Fruit fly (Drosophila melanogaster) whole organism, embryonic: ENCODE measurements around the gene CG42404.

Experiments
- Aef1 ChIP-seq: fragments of 200-800 bp; sonication (Bioruptor generic); IDR thresholded peaks from 3 replicates; pipeline ENCODE4 v1.3.6; 2022; ENCODE audit warnings: missing biosample characterization, missing genetic modification characterization
- B-H2 ChIP-seq: fragments of 200-800 bp; sonication (Bioruptor generic); optimal IDR thresholded peaks from 2 replicates; lab custom pipeline; 2018; ENCODE audit warnings: missing biosample characterization, mild to moderate bottlenecking, missing genetic modification characterization
- CG10274 ChIP-seq: fragments of 200-800 bp; sonication (Bioruptor generic); optimal IDR thresholded peaks from 3 replicates; lab custom pipeline; 2017; ENCODE audit warnings: missing biosample characterization, mild to moderate bottlenecking, missing genetic modification characterization
- CG10543 ChIP-seq: fragments of 200-800 bp; sonication (Bioruptor generic); optimal IDR thresholded peaks from 3 replicates; lab custom pipeline; 2017; ENCODE audit warnings: missing biosample characterization, mild to moderate bottlenecking, missing genetic modification characterization, moderate library complexity
- CG10959 ChIP-seq: fragments of 200-800 bp; sonication (Bioruptor generic); IDR thresholded peaks from 2 replicates; pipeline ENCODE4 v1.3.6; 2022; ENCODE audit warnings: missing biosample characterization, missing genetic modification characterization
- CG11723 ChIP-seq: fragments of 200-800 bp; sonication (Bioruptor generic); optimal IDR thresholded peaks from 2 replicates; lab custom pipeline; 2017; ENCODE audit warnings: missing biosample characterization, mild to moderate bottlenecking, missing genetic modification characterization
- CG12071 ChIP-seq: fragments of 200-800 bp; sonication (Bioruptor generic); optimal IDR thresholded peaks from 3 replicates; lab custom pipeline; 2018; ENCODE audit warnings: missing biosample characterization, mild to moderate bottlenecking, missing genetic modification characterization
- CG12219 ChIP-seq: fragments of 200-800 bp; sonication (Bioruptor generic); optimal IDR thresholded peaks from 3 replicates; lab custom pipeline; 2018; ENCODE audit warnings: missing biosample characterization, mild to moderate bottlenecking, missing genetic modification characterization
- CG12299 ChIP-seq: fragments of 200-800 bp; sonication (Bioruptor generic); optimal IDR thresholded peaks from 2 replicates; lab custom pipeline; 2018; ENCODE audit warnings: missing biosample characterization, mild to moderate bottlenecking, missing genetic modification characterization
- CG13296 ChIP-seq: fragments of 200-800 bp; sonication (Bioruptor generic); optimal IDR thresholded peaks from 3 replicates; lab custom pipeline; 2018; ENCODE audit warnings: missing biosample characterization, mild to moderate bottlenecking, missing genetic modification characterization
- CG13424 ChIP-seq: fragments of 200-800 bp; sonication (Bioruptor generic); optimal IDR thresholded peaks from 2 replicates; lab custom pipeline; 2019; ENCODE audit warnings: missing biosample characterization, mild to moderate bottlenecking, missing genetic modification characterization, moderate library complexity
- CG14441 ChIP-seq: fragments of 200-800 bp; sonication (Bioruptor generic); IDR thresholded peaks from 2 replicates; pipeline ENCODE4 v1.3.6; 2022; ENCODE audit warnings: missing biosample characterization, missing genetic modification characterization
- CG17328 ChIP-seq: fragments of 200-800 bp; sonication (Bioruptor generic); IDR thresholded peaks from 2 replicates; pipeline ENCODE4 v1.3.6; 2022; ENCODE audit warnings: missing biosample characterization, missing genetic modification characterization
- CG17359 ChIP-seq: fragments of 200-800 bp; sonication (Bioruptor generic); optimal IDR thresholded peaks from 3 replicates; lab custom pipeline; 2018; ENCODE audit warnings: missing biosample characterization, mild to moderate bottlenecking, missing genetic modification characterization, moderate library complexity
- CG17802 ChIP-seq: fragments of 200-800 bp; sonication (Bioruptor generic); optimal IDR thresholded peaks from 2 replicates; lab custom pipeline; 2018; ENCODE audit warnings: missing biosample characterization, mild to moderate bottlenecking, missing genetic modification characterization, moderate library complexity
- CG17912 ChIP-seq: fragments of 200-800 bp; sonication (Bioruptor generic); optimal IDR thresholded peaks from 2 replicates; lab custom pipeline; 2018; ENCODE audit warnings: missing biosample characterization, mild to moderate bottlenecking, missing genetic modification characterization
- CG3065 ChIP-seq: fragments of 200-800 bp; sonication (Bioruptor generic); optimal IDR thresholded peaks from 2 replicates; lab custom pipeline; 2016; ENCODE audit warnings: missing biosample characterization, missing genetic modification characterization
- CG33557 ChIP-seq: fragments of 200-800 bp; sonication (Bioruptor generic); optimal IDR thresholded peaks from 2 replicates; lab custom pipeline; 2019; ENCODE audit warnings: missing biosample characterization, mild to moderate bottlenecking, missing genetic modification characterization, moderate library complexity
- CG3726 ChIP-seq: fragments of 200-800 bp; sonication (Bioruptor generic); IDR thresholded peaks from 3 replicates; pipeline ENCODE4, ENCODE4 v1.3.6; 2022; ENCODE audit warnings: missing biosample characterization, missing genetic modification characterization
- CG3847 ChIP-seq: fragments of 200-800 bp; sonication (Bioruptor generic); IDR thresholded peaks from 2 replicates; pipeline ENCODE4 v1.3.6; 2022; ENCODE audit warnings: missing biosample characterization, missing genetic modification characterization
- CG8478 ChIP-seq: fragments of >200 bp; optimal IDR thresholded peaks from 2 replicates; lab custom pipeline; 2018
- CG9437 ChIP-seq: fragments of 200-800 bp; sonication (Bioruptor generic); optimal IDR thresholded peaks from 2 replicates; lab custom pipeline; 2018; ENCODE audit warnings: missing biosample characterization, mild to moderate bottlenecking, missing genetic modification characterization
- Ets97D ChIP-seq: fragments of 200-800 bp; sonication (Bioruptor generic); optimal IDR thresholded peaks from 3 replicates; lab custom pipeline; 2016; ENCODE audit warnings: missing biosample characterization, missing genetic modification characterization
- HmgD ChIP-seq: fragments of 200-800 bp; sonication (Bioruptor generic); optimal IDR thresholded peaks from 3 replicates; lab custom pipeline; 2016; ENCODE audit warnings: missing biosample characterization, missing genetic modification characterization
- Hr78 ChIP-seq, 2 experiments: fragments of 200-800 bp in 1 of 2; fragments of >200 bp in 1 of 2; sonication (Bioruptor generic) in 1 of 2; optimal IDR thresholded peaks; 2 replicates each; lab custom pipeline; 2017 to 2019; ENCODE audit warnings: missing biosample characterization in 2 of 2, missing genetic modification characterization in 2 of 2, mild to moderate bottlenecking in 1 of 2, moderate library complexity in 1 of 2
- Hsf ChIP-seq: fragments of 200-800 bp; sonication (Bioruptor generic); optimal IDR thresholded peaks from 3 replicates; lab custom pipeline; 2016; ENCODE audit warnings: missing biosample characterization, missing genetic modification characterization
- Jarid2 ChIP-seq: fragments of 200-800 bp; sonication (Bioruptor generic); optimal IDR thresholded peaks from 3 replicates; lab custom pipeline; 2017; ENCODE audit warnings: mild to moderate bottlenecking, missing biosample characterization, missing genetic modification reagents, missing genetic modification characterization
- MBD-R2 ChIP-seq: fragments of 200-800 bp; sonication (Bioruptor generic); IDR thresholded peaks from 2 replicates; pipeline ENCODE4 v1.3.6; 2022; ENCODE audit warnings: missing biosample characterization, missing genetic modification characterization
- Mad ChIP-seq: fragments of 200-800 bp; sonication (Bioruptor generic); optimal IDR thresholded peaks from 2 replicates; lab custom pipeline; 2016; ENCODE audit warnings: missing biosample characterization, missing genetic modification characterization
- Meics ChIP-seq: fragments of 200-800 bp; sonication (Bioruptor generic); optimal IDR thresholded peaks from 2 replicates; lab custom pipeline; 2017; ENCODE audit warnings: missing biosample characterization, mild to moderate bottlenecking, missing genetic modification characterization
- Rfx ChIP-seq: fragments of 200-800 bp; sonication (Bioruptor generic); IDR thresholded peaks from 2 replicates; pipeline ENCODE4 v1.3.6; 2022; ENCODE audit warnings: missing biosample characterization, missing genetic modification characterization
- Rx ChIP-seq: fragments of 200-800 bp; sonication (Bioruptor generic); IDR thresholded peaks from 2 replicates; pipeline ENCODE4 v1.3.6; 2022; ENCODE audit warnings: missing biosample characterization, missing genetic modification characterization
- abd-A ChIP-seq: fragments of 200-800 bp; sonication (Bioruptor generic); optimal IDR thresholded peaks from 3 replicates; lab custom pipeline; 2019; ENCODE audit warnings: missing biosample characterization, mild to moderate bottlenecking, missing genetic modification characterization, moderate library complexity
- bigmax ChIP-seq: fragments of 200-800 bp; sonication (Bioruptor generic); optimal IDR thresholded peaks from 2 replicates; lab custom pipeline; 2018; ENCODE audit warnings: missing biosample characterization, mild to moderate bottlenecking, missing genetic modification characterization
- caup ChIP-seq: fragments of 200-800 bp; sonication (Bioruptor generic); optimal IDR thresholded peaks from 3 replicates; lab custom pipeline; 2017; ENCODE audit warnings: missing biosample characterization, mild to moderate bottlenecking, missing genetic modification characterization, moderate library complexity; ENCODE audit not compliant: severe bottlenecking
- croc ChIP-seq: fragments of 200-800 bp; sonication (Bioruptor generic); conservative IDR thresholded peaks from 3 replicates; pipeline ENCODE4 v1.3.6; 2022; ENCODE audit warnings: missing biosample characterization, missing genetic modification characterization
- cwo ChIP-seq: fragments of 200-800 bp; sonication (Bioruptor generic); optimal IDR thresholded peaks from 3 replicates; lab custom pipeline; 2017; ENCODE audit warnings: missing biosample characterization, missing genetic modification characterization, mild to moderate bottlenecking, moderate library complexity, missing genetic modification reagents
- esg ChIP-seq: fragments of 200-800 bp; sonication (Bioruptor generic); conservative IDR thresholded peaks from 2 replicates; pipeline ENCODE4 v1.3.6; 2022; ENCODE audit warnings: missing biosample characterization, missing genetic modification characterization
- gce ChIP-seq: fragments of 200-800 bp; sonication (Bioruptor generic); IDR thresholded peaks from 3 replicates; pipeline ENCODE4 v1.3.6; 2022; ENCODE audit warnings: missing biosample characterization, missing genetic modification characterization
- kay ChIP-seq: fragments of 200-800 bp; sonication (Bioruptor generic); optimal IDR thresholded peaks from 2 replicates; lab custom pipeline; 2016; ENCODE audit warnings: missing biosample characterization, missing genetic modification characterization
- knrl ChIP-seq: fragments of 200-800 bp; sonication (Bioruptor generic); IDR thresholded peaks from 3 replicates; pipeline ENCODE4 v1.3.6; 2022; ENCODE audit warnings: missing biosample characterization, missing genetic modification characterization; ENCODE audit not compliant: partially characterized antibody
- mam ChIP-seq: fragments of 200-800 bp; sonication (Bioruptor generic); optimal IDR thresholded peaks from 3 replicates; lab custom pipeline; 2016; ENCODE audit warnings: missing biosample characterization, missing genetic modification characterization
- p53 ChIP-seq: fragments of 200-800 bp; sonication (Bioruptor generic); optimal IDR thresholded peaks from 2 replicates; lab custom pipeline; 2016; ENCODE audit warnings: missing biosample characterization, missing genetic modification characterization
- prd ChIP-seq, 3 experiments: fragments of >200 bp in 2 of 3; fragments of 200-800 bp in 1 of 3; sonication (Bioruptor generic) in 1 of 3; optimal IDR thresholded peaks in 2 of 3; IDR thresholded peaks in 1 of 3; 2 replicates in 2 of 3; 3 replicates in 1 of 3; pipeline versions ENCODE4 v1.3.6 to Lab custom; 2017 to 2022; ENCODE audit warnings: missing biosample characterization in 1 of 3, missing genetic modification characterization in 1 of 3
- ssp ChIP-seq: fragments of 200-800 bp; sonication (Bioruptor generic); IDR thresholded peaks from 2 replicates; pipeline ENCODE4 v1.3.6; 2022; ENCODE audit warnings: missing biosample characterization, missing genetic modification characterization
- tgo ChIP-seq: fragments of 200-800 bp; sonication (Bioruptor generic); IDR thresholded peaks from 3 replicates; pipeline ENCODE4 v1.3.6; 2022; ENCODE audit warnings: missing biosample characterization, missing genetic modification characterization
- tna ChIP-seq: fragments of 200-800 bp; sonication (Bioruptor generic); IDR thresholded peaks from 2 replicates; pipeline ENCODE4 v1.3.6; 2022; ENCODE audit warnings: missing biosample characterization, missing genetic modification characterization; ENCODE audit not compliant: partially characterized antibody
- unc-4 ChIP-seq: fragments of 200-800 bp; sonication (Bioruptor generic); IDR thresholded peaks from 2 replicates; pipeline ENCODE4 v1.3.6; 2022; ENCODE audit warnings: missing biosample characterization, missing genetic modification characterization; ENCODE audit not compliant: partially characterized antibody
- yki ChIP-seq: fragments of >200 bp; optimal IDR thresholded peaks from 3 replicates; lab custom pipeline; 2018

CG42404 gene

dm6 chr3R:15218824-15219576, 30.9 kb upstream of the CG42404 start, which contains the start of the genes SIDL and CG12241 (continued):
- TF ChIP-seq HmgD (peak; percentile 26), gce (GFP tag; lab: Robert Waterston, UW) (peak; percentile 82), MBD-R2 (GFP tag; lab: Robert Waterston, UW) (peak; percentile 92), ssp (peak; percentile 85), CG8478 (lab: Kevin White, UChicago) (no peak), Meics (GFP tag; lab: Kevin White, UChicago) (peak; percentile 90), CG13424 (tag; lab: Kevin White, UChicago) (peak; percentile 51), Jarid2 (GFP tag; lab: Kevin White, UChicago) (no peak), CG13296 (GFP tag; lab: Kevin White, UChicago) (peak; percentile 79), CG9437 (peak; percentile 62), CG14441 (GFP tag; lab: Robert Waterston, UW) (peak; percentile 96), prd (optimal IDR thresholded peaks at IDR 0.05; lab: Kevin White, UChicago) (no peak), prd (GFP tag; IDR thresholded peaks at IDR 0.05; lab: Robert Waterston, UW) (peak; percentile 96), CG3726 (peak; percentile 79; the same call in 2 of the 3 replicates), knrl (GFP tag; lab: Robert Waterston, UW) (peak; percentile 16; the same call in 1 of the 3 replicates), CG12299 (tag; lab: Kevin White, UChicago) (peak; percentile 48), esg (GFP tag; lab: Robert Waterston, UW) (peak; percentile 20; the same call in 1 of the 2 replicates), Aef1 (GFP tag; lab: Robert Waterston, UW) (peak; percentile 96), mam (GFP tag; lab: Kevin White, UChicago) (peak; percentile 92), Hsf (GFP tag; lab: Kevin White, UChicago) (peak; percentile 72), CG10959 (GFP tag; lab: Robert Waterston, UW) (peak; percentile 63), tna (GFP tag; lab: Robert Waterston, UW) (no peak), Rx (GFP tag; lab: Robert Waterston, UW) (peak; percentile 93), bigmax (GFP tag; lab: Kevin White, UChicago) (peak; percentile 36), CG33557 (GFP tag; lab: Kevin White, UChicago) (peak; percentile 4), CG17802 (peak; percentile 42), CG17328 (no peak), CG3847 (GFP tag; lab: Robert Waterston, UW) (peak; percentile 52; the same call in 1 of the 2 replicates), Mad (GFP tag; lab: Kevin White, UChicago) (no peak), p53 (no peak), caup (peak; percentile 83), Rfx (GFP tag; lab: Robert Waterston, UW) (peak; percentile 96), cwo (GFP tag; lab: Kevin White, UChicago) (peak; percentile 78), CG10274 (GFP tag; lab: Kevin White, UChicago) (peak; percentile 41), Hr78 (GFP tag; optimal IDR thresholded peaks at IDR 0.05; lab: Kevin White, UChicago) (no peak), tgo (GFP tag; lab: Robert Waterston, UW) (peak; percentile 96), B-H2 (GFP tag; lab: Kevin White, UChicago) (peak; percentile 32), CG12219 (GFP tag; lab: Kevin White, UChicago) (no peak), CG10543 (GFP tag; lab: Kevin White, UChicago) (peak; percentile 2), unc-4 (GFP tag; lab: Robert Waterston, UW) (0 out of 2 replicates have a peak, but pooled peaks have one; percentile 44), Ets97D (GFP tag; lab: Kevin White, UChicago) (peak; percentile 79), CG11723 (no peak), yki (lab: Kevin White, UChicago) (no peak), CG3065 (GFP tag; lab: Kevin White, UChicago) (peak; percentile 67), CG17912 (GFP tag; lab: Kevin White, UChicago) (no peak), CG12071 (GFP tag; lab: Kevin White, UChicago) (no peak), kay (GFP tag; lab: Kevin White, UChicago) (peak; percentile 69), abd-A (no peak), CG17359 (tag; lab: Kevin White, UChicago) (peak; percentile 83), croc (GFP tag; lab: Robert Waterston, UW) (peak; percentile 72)
